Worm (Caenorhabditis elegans): ENCODE results near the gene ugt-35.
A peak's percentile ranks its signal among the peaks of the same experiment; 100 is the strongest.

Gene ugt-35

DNA sequence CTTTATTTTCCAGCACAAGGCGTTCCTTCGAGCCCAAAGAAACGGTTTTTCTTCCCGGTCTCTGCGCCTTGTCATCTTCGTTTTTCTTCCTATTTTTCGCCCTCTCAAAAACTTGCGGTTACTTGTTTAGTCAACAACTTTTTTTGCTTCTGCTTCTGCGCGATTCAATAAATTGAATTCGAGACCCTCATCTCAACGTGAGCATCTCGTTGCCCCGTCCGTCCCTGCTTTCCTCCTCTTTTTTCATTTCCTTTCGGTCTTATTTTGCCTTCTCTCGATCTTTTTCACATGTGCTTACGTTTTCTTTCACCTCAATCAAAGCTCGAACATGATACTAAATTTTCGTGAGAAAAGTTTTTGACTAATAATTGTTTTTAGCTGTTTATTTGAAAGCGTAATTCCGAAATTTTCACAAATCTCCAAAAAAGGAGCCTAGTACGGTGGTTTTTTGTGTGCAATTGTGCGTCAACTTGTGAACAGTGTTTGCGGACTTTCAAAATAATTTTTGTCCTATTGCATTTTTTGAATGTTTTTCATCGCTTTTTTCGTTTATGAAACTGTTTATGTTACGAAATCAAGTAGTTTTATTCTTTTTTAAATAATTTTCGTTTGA, 26.0 kb upstream of the ugt-35 start (continued):
- TF ChIP-seq efl-3 (GFP tag; optimal IDR thresholded peaks at IDR 0.05) (no peak), C16A3.4 (tag; optimal IDR thresholded peaks at IDR 0.05) (no peak), lsy-2 (tag; optimal IDR thresholded peaks at IDR 0.05) (peak; percentile 52 to 88), aha-1 (tag; optimal IDR thresholded peaks at IDR 0.05) (no peak), nhr-47 (tag; optimal IDR thresholded peaks at IDR 0.05) (peak; percentile 2), C04F5.9 (tag; optimal IDR thresholded peaks at IDR 0.05) (no peak), Y116A8C.19 (tag; optimal IDR thresholded peaks at IDR 0.05; ENCODE audit: borderline replicate concordance) (no peak), nhr-77 (tag; optimal IDR thresholded peaks at IDR 0.05) (no peak), efl-1 (optimal IDR thresholded peaks at IDR 0.05) (peak in 1 of 2 experiments; percentile 15), efl-1 (GFP tag; optimal IDR thresholded peaks at IDR 0.05 in 1 of 2) (peak; percentile 10 to 92), lin-15B (tag; optimal IDR thresholded peaks at IDR 0.05) (no peak), swsn-7 (tag; optimal IDR thresholded peaks at IDR 0.05) (no peak), ceh-82 (tag; optimal IDR thresholded peaks at IDR 0.05) (no peak), sptf-1 (tag; optimal IDR thresholded peaks at IDR 0.05) (no peak), nhr-237 (tag; optimal IDR thresholded peaks at IDR 0.05) (no peak), ceh-88 (GFP tag; IDR thresholded peaks at IDR 0.05) (no peak), nhr-76 (tag; optimal IDR thresholded peaks at IDR 0.05) (no peak), ceh-90 (tag; optimal IDR thresholded peaks at IDR 0.05) (no peak), snpc-4 (tag; optimal IDR thresholded peaks at IDR 0.05) (no peak), lir-3 (tag; optimal IDR thresholded peaks at IDR 0.05; ENCODE audit: poor library complexity) (no peak), F16B12.6 (tag; optimal IDR thresholded peaks at IDR 0.05) (peak; percentile 77), tlp-1 (tag; optimal IDR thresholded peaks at IDR 0.05) (no peak), aly-2 (tag; optimal IDR thresholded peaks at IDR 0.05) (no peak), irx-1 (tag; optimal IDR thresholded peaks at IDR 0.05) (no peak), zag-1 (tag; optimal IDR thresholded peaks at IDR 0.05) (no peak), dpl-1 (GFP tag; optimal IDR thresholded peaks at IDR 0.05) (peak in 1 of 3 experiments; percentile 28), skn-1 (tag; optimal IDR thresholded peaks at IDR 0.05) (no peak), blmp-1 (tag; optimal IDR thresholded peaks at IDR 0.05) (peak; percentile 2), unc-98 (GFP tag; IDR thresholded peaks at IDR 0.05) (no peak), nhr-12 (tag; optimal IDR thresholded peaks at IDR 0.05) (no peak), hlh-4 (tag; optimal IDR thresholded peaks at IDR 0.05) (no peak), C34B4.2 (tag; optimal IDR thresholded peaks at IDR 0.05) (no peak), nhr-20 (tag; optimal IDR thresholded peaks at IDR 0.05) (no peak), vab-15 (tag; optimal IDR thresholded peaks at IDR 0.05) (no peak), egl-13 (tag; optimal IDR thresholded peaks at IDR 0.05) (no peak), xbp-1 (tag; optimal IDR thresholded peaks at IDR 0.05) (no peak), snu-23 (GFP tag; optimal IDR thresholded peaks at IDR 0.05) (peak; percentile 12), fkh-8 (tag; optimal IDR thresholded peaks at IDR 0.05) (no peak), nhr-28 (tag; optimal IDR thresholded peaks at IDR 0.05) (no peak), ztf-4 (tag; optimal IDR thresholded peaks at IDR 0.05) (no peak), lin-35 (GFP tag; optimal IDR thresholded peaks at IDR 0.05) (peak in 1 of 2 experiments; percentile 30), unc-62 (GFP tag; optimal IDR thresholded peaks at IDR 0.05) (no peak), fos-1 (tag; optimal IDR thresholded peaks at IDR 0.05) (no peak)

DNA sequence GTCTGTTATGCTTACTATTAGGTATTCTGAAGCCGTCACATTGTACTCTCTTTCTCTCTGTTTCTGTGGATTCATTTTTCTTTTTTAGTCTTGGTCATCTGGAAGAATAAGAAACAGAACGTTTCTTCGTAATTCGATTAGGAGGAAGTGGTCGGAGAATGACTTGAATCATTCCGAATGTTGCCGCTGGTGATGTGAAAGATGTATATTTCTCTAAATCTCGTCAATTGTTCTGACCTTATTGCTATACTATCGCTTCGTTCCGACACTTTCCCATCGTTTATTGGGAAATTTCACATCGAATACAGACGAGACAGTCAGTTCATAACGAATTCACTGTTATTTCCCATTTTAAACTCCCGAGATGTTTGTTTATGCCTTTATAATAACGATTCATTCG, 25.0 kb upstream of the ugt-35 start:
- no peak for TF ChIP-seq snpc-4 (tag; optimal IDR thresholded peaks at IDR 0.05)
- TF ChIP-seq fos-1 (tag; optimal IDR thresholded peaks at IDR 0.05), result no peak
- no peak for TF ChIP-seq ama-1 (optimal IDR thresholded peaks at IDR 0.05)
- peak; percentile 73 for TF ChIP-seq blmp-1 (tag; optimal IDR thresholded peaks at IDR 0.05)
- TF ChIP-seq lin-14 (GFP tag; optimal IDR thresholded peaks at IDR 0.05), result peak; percentile 44
